Worm (Caenorhabditis elegans) whole organism, L4/young adult: ENCODE measurements around the gene clec-59.

ENCODE experiments used
- W03F9.2 ChIP-seq: fragments of 150-350 bp; optimal IDR thresholded peaks from 2 replicates; lab custom pipeline; 2014; ENCODE audit warnings: missing biosample characterization, missing genetic modification characterization
- him-1 ChIP-seq: sonication (generic microtip); optimal IDR thresholded peaks from 2 replicates; lab custom pipeline; 2016; ENCODE audit warnings: missing genotype, missing genetic modification reagents, missing genetic modification characterization, missing compliant biosample characterization

- no peak for TF ChIP-seq him-1 (tag; lab: Kevin White, UChicago)
- TF ChIP-seq W03F9.2 (tag; lab: Kevin White, UChicago), result no peak
Observed at ce11 chrII:10504729-10505128, 25.5 kb upstream of the clec-59 start.
